Worm (Caenorhabditis elegans): Measurements from ENCODE around the gene T06A1.1.

- TF ChIP-seq tbx-7 (tag; optimal IDR thresholded peaks at IDR 0.05) (no peak), sdc-2 (tag; optimal IDR thresholded peaks at IDR 0.05) (no peak), ceh-45 (GFP tag; IDR thresholded peaks at IDR 0.05) (no peak), madf-2 (tag; optimal IDR thresholded peaks at IDR 0.05) (no peak), mec-3 (tag; optimal IDR thresholded peaks at IDR 0.05; ENCODE audit: borderline replicate concordance) (no peak)
Measured at ce11 chrV:1968809-1969208, 43.4 kb upstream of the T06A1.1 start.
